Worm (Caenorhabditis elegans) whole organism, L4 larva: ENCODE results near the gene C15H9.2.

ENCODE experiments used
- D1046.2 ChIP-seq: fragments of 200-800 bp; sonication (Bioruptor generic); IDR thresholded peaks from 2 replicates; pipeline ENCODE4 v1.3.6; 2022; ENCODE audit warnings: missing genetic modification characterization, missing compliant biosample characterization
- F10B5.3 ChIP-seq: sonication (generic microtip); optimal IDR thresholded peaks from 2 replicates; lab custom pipeline; 2016; ENCODE audit warnings: mild to moderate bottlenecking, missing genetic modification characterization, missing compliant biosample characterization
- F26F4.8 ChIP-seq: fragments of 200-800 bp; sonication (Bioruptor generic); conservative IDR thresholded peaks from 2 replicates; pipeline ENCODE4 v1.3.6; 2022; ENCODE audit warnings: missing genetic modification characterization, missing compliant biosample characterization
- F37D6.2 ChIP-seq: sonication (generic microtip); optimal IDR thresholded peaks from 2 replicates; lab custom pipeline; 2016; ENCODE audit warnings: mild to moderate bottlenecking, missing genetic modification characterization, missing compliant biosample characterization
- T20F7.1 ChIP-seq: fragments of 200-800 bp; sonication (Bioruptor generic); optimal IDR thresholded peaks from 2 replicates; lab custom pipeline; 2018; ENCODE audit warnings: mild to moderate bottlenecking, missing genetic modification characterization, missing compliant biosample characterization
- Y75B8A.6 ChIP-seq: fragments of 200-800 bp; sonication (Bioruptor generic); IDR thresholded peaks from 2 replicates; pipeline ENCODE4 v1.3.6; 2022; ENCODE audit warnings: missing genetic modification reagents, missing genetic modification characterization, missing compliant biosample characterization
- arid-1 ChIP-seq: fragments of 200-800 bp; sonication (Bioruptor generic); conservative IDR thresholded peaks from 2 replicates; pipeline ENCODE4 v1.3.6; 2022; ENCODE audit warnings: missing genetic modification reagents, missing genetic modification characterization, missing compliant biosample characterization
- attf-4 ChIP-seq: sonication (generic microtip); optimal IDR thresholded peaks from 3 replicates; lab custom pipeline; 2017; ENCODE audit warnings: missing biosample characterization, missing genetic modification characterization
- ceh-20 ChIP-seq: fragments of 200-800 bp; sonication (Bioruptor generic); IDR thresholded peaks from 2 replicates; pipeline ENCODE4 v1.3.6; 2022; ENCODE audit warnings: missing genetic modification reagents, missing genetic modification characterization, missing compliant biosample characterization
- ceh-28 ChIP-seq: fragments of 150-350 bp; optimal IDR thresholded peaks from 2 replicates; lab custom pipeline; 2014; ENCODE audit warnings: missing biosample characterization, missing genetic modification reagents, missing genetic modification characterization
- ceh-32 ChIP-seq: sonication (generic microtip); optimal IDR thresholded peaks from 2 replicates; lab custom pipeline; 2016; ENCODE audit warnings: mild to moderate bottlenecking, missing genetic modification characterization, missing compliant biosample characterization; ENCODE audit not compliant: poor library complexity
- ceh-82 ChIP-seq: sonication (generic microtip); optimal IDR thresholded peaks from 2 replicates; lab custom pipeline; 2017; ENCODE audit warnings: missing biosample characterization, missing genetic modification characterization
- ces-1 ChIP-seq: fragments of 150-350 bp; sonication (generic microtip); optimal IDR thresholded peaks from 4 replicates; lab custom pipeline; 2014; ENCODE audit warnings: missing biosample characterization, missing genetic modification reagents, missing genetic modification characterization
- daf-8 ChIP-seq: fragments of 200-800 bp; sonication (Bioruptor generic); IDR thresholded peaks from 2 replicates; pipeline ENCODE4 v1.3.6; 2022; ENCODE audit warnings: missing genetic modification characterization, missing compliant biosample characterization
- dmd-8 ChIP-seq: fragments of 200-800 bp; sonication (Bioruptor generic); IDR thresholded peaks from 2 replicates; pipeline ENCODE4 v1.3.6; 2022; ENCODE audit warnings: missing genetic modification characterization, missing compliant biosample characterization
- dpl-1 ChIP-seq: fragments of 150-350 bp; optimal IDR thresholded peaks from 2 replicates; lab custom pipeline; 2014; ENCODE audit warnings: missing biosample characterization, missing genetic modification reagents, missing genetic modification characterization
- duxl-1 ChIP-seq: sonication (generic microtip); optimal IDR thresholded peaks from 2 replicates; lab custom pipeline; 2016; ENCODE audit warnings: mild to moderate bottlenecking, missing genetic modification characterization, moderate library complexity, missing compliant biosample characterization; ENCODE audit not compliant: poor library complexity
- egl-27 ChIP-seq: sonication (generic microtip); optimal IDR thresholded peaks from 3 replicates; lab custom pipeline; 2017; ENCODE audit warnings: missing biosample characterization, missing genetic modification reagents, missing genetic modification characterization
- egl-43 ChIP-seq: fragments of 200-800 bp; sonication (Bioruptor generic); IDR thresholded peaks from 2 replicates; pipeline ENCODE4 v1.3.6; 2022; ENCODE audit warnings: missing genetic modification reagents, missing genetic modification characterization, missing compliant biosample characterization
- gei-8 ChIP-seq: fragments of 200-800 bp; sonication (Bioruptor generic); optimal IDR thresholded peaks from 2 replicates; lab custom pipeline; 2018; ENCODE audit warnings: mild to moderate bottlenecking, missing genetic modification characterization, missing compliant biosample characterization
- hif-1 ChIP-seq, 2 experiments: sonication (generic microtip); optimal IDR thresholded peaks; 2 replicates each; lab custom pipeline; 2016 to 2017; ENCODE audit warnings: missing compliant biosample characterization in 2 of 2, missing genetic modification characterization in 2 of 2, missing genetic modification reagents in 2 of 2, missing genotype in 2 of 2, mild to moderate bottlenecking in 1 of 2
- hlh-30 ChIP-seq: sonication (generic microtip); optimal IDR thresholded peaks from 2 replicates; lab custom pipeline; 2017; ENCODE audit warnings: antibody characterized with exemption, mild to moderate bottlenecking, missing genetic modification characterization, missing compliant biosample characterization; ENCODE audit not compliant: insufficient read depth
- hmg-1.1 ChIP-seq: fragments of 200-800 bp; sonication (Bioruptor generic); IDR thresholded peaks from 2 replicates; pipeline ENCODE4 v1.3.6; 2022; ENCODE audit warnings: missing genetic modification reagents, missing genetic modification characterization, missing compliant biosample characterization
- jun-1 ChIP-seq: fragments of 150-350 bp; optimal IDR thresholded peaks from 2 replicates; lab custom pipeline; 2014; ENCODE audit warnings: missing biosample characterization, missing genetic modification reagents, missing genetic modification characterization
- lin-15B ChIP-seq: fragments of 150-350 bp; sonication (generic microtip); optimal IDR thresholded peaks from 3 replicates; lab custom pipeline; 2014; ENCODE audit warnings: missing biosample characterization, missing genetic modification characterization
- lin-39 ChIP-seq: fragments of 150-350 bp; optimal IDR thresholded peaks from 2 replicates; lab custom pipeline; 2014; ENCODE audit warnings: missing biosample characterization, missing genetic modification reagents, missing genetic modification characterization
- madf-5 ChIP-seq, 2 experiments: fragments of 200-800 bp; sonication (Bioruptor generic); IDR thresholded peaks; 2 replicates each; pipeline ENCODE4 v1.3.6; 2022; ENCODE audit warnings: missing compliant biosample characterization in 2 of 2, missing genetic modification characterization in 2 of 2
- mdt-29 ChIP-seq: fragments of 200-800 bp; sonication (Bioruptor generic); IDR thresholded peaks from 2 replicates; pipeline ENCODE4 v1.3.6; 2022; ENCODE audit warnings: missing genetic modification reagents, missing genetic modification characterization, missing compliant biosample characterization
- mxl-2 ChIP-seq: fragments of 200-800 bp; sonication (Bioruptor generic); conservative IDR thresholded peaks from 2 replicates; pipeline ENCODE4 v1.3.6; 2022; ENCODE audit warnings: missing genetic modification reagents, missing genetic modification characterization, missing compliant biosample characterization
- nhr-10 ChIP-seq: fragments of 150-350 bp; optimal IDR thresholded peaks from 2 replicates; lab custom pipeline; 2014; ENCODE audit warnings: missing biosample characterization, missing genetic modification characterization
- nhr-102 ChIP-seq: sonication (generic microtip); optimal IDR thresholded peaks from 2 replicates; lab custom pipeline; 2016; ENCODE audit warnings: mild to moderate bottlenecking, missing genetic modification characterization, moderate library complexity, missing compliant biosample characterization
- nhr-11 ChIP-seq: fragments of 150-350 bp; optimal IDR thresholded peaks from 2 replicates; lab custom pipeline; 2014; ENCODE audit warnings: missing biosample characterization, missing genetic modification characterization
- nhr-41 ChIP-seq: fragments of 200-800 bp; sonication (Bioruptor generic); IDR thresholded peaks from 2 replicates; pipeline ENCODE4 v1.3.6; 2022; ENCODE audit warnings: missing genetic modification reagents, missing genetic modification characterization, missing compliant biosample characterization
- nhr-42 ChIP-seq: fragments of 200-800 bp; sonication (Bioruptor generic); IDR thresholded peaks from 2 replicates; pipeline ENCODE4 v1.3.6; 2022; ENCODE audit warnings: missing genetic modification characterization, missing compliant biosample characterization
- nhr-48 ChIP-seq: sonication (generic microtip); optimal IDR thresholded peaks from 2 replicates; lab custom pipeline; 2016; ENCODE audit warnings: mild to moderate bottlenecking, missing genetic modification characterization, missing compliant biosample characterization
- nhr-76 ChIP-seq: fragments of 150-350 bp; optimal IDR thresholded peaks from 2 replicates; lab custom pipeline; 2014; ENCODE audit warnings: missing biosample characterization, missing genetic modification characterization
- pha-4 ChIP-seq, 2 experiments: fragments of 150-350 bp in 1 of 2; fragments of 200-800 bp in 1 of 2; sonication (Bioruptor generic) in 1 of 2; IDR thresholded peaks in 1 of 2; optimal IDR thresholded peaks in 1 of 2; 2 replicates each; pipeline versions ENCODE4 v1.3.6 to Lab custom; 2014 to 2022; ENCODE audit warnings: missing genetic modification characterization in 2 of 2, missing genetic modification reagents in 2 of 2, missing biosample characterization in 1 of 2, missing compliant biosample characterization in 1 of 2
- php-3 ChIP-seq: fragments of 200-800 bp; sonication (Bioruptor generic); IDR thresholded peaks from 2 replicates; pipeline ENCODE4 v1.3.6; 2022; ENCODE audit warnings: missing genetic modification reagents, missing genetic modification characterization, missing compliant biosample characterization
- pqm-1 ChIP-seq: sonication (generic microtip); optimal IDR thresholded peaks from 2 replicates; lab custom pipeline; 2017; ENCODE audit warnings: missing biosample characterization, missing genetic modification characterization
- sdz-12 ChIP-seq: fragments of 200-800 bp; sonication (Bioruptor generic); optimal IDR thresholded peaks from 2 replicates; lab custom pipeline; 2018; ENCODE audit warnings: mild to moderate bottlenecking, missing genetic modification characterization, missing compliant biosample characterization
- skn-1 ChIP-seq: fragments of 150-350 bp; optimal IDR thresholded peaks from 2 replicates; lab custom pipeline; 2014; ENCODE audit warnings: missing biosample characterization, missing genetic modification characterization
- snpc-1.2 ChIP-seq: fragments of 200-800 bp; sonication (Bioruptor generic); IDR thresholded peaks from 2 replicates; pipeline ENCODE4 v1.3.6; 2022; ENCODE audit warnings: missing genetic modification reagents, missing genetic modification characterization, missing compliant biosample characterization
- spr-1 ChIP-seq: sonication (generic microtip); optimal IDR thresholded peaks from 2 replicates; lab custom pipeline; 2016; ENCODE audit warnings: mild to moderate bottlenecking, missing genetic modification characterization, missing compliant biosample characterization
- spr-3 ChIP-seq: fragments of 200-800 bp; sonication (Bioruptor generic); optimal IDR thresholded peaks from 2 replicates; lab custom pipeline; 2018; ENCODE audit warnings: mild to moderate bottlenecking, missing genetic modification characterization, missing compliant biosample characterization
- tag-97 ChIP-seq: fragments of 200-800 bp; sonication (Bioruptor generic); IDR thresholded peaks from 2 replicates; pipeline ENCODE4 v1.3.6; 2022; ENCODE audit warnings: missing genetic modification characterization, missing compliant biosample characterization
- unc-130 ChIP-seq: sonication (generic microtip); optimal IDR thresholded peaks from 2 replicates; lab custom pipeline; 2016; ENCODE audit warnings: missing genetic modification reagents, missing genetic modification characterization, missing compliant biosample characterization
- unc-39 ChIP-seq: sonication (generic microtip); optimal IDR thresholded peaks from 2 replicates; lab custom pipeline; 2017; ENCODE audit warnings: missing biosample characterization, missing genetic modification characterization
- vab-7 ChIP-seq: fragments of 200-800 bp; sonication (Bioruptor generic); IDR thresholded peaks from 2 replicates; pipeline ENCODE4 v1.3.6; 2022; ENCODE audit warnings: missing genetic modification reagents, missing genetic modification characterization, missing compliant biosample characterization
- zag-1 ChIP-seq: fragments of 150-350 bp; optimal IDR thresholded peaks from 2 replicates; lab custom pipeline; 2014; ENCODE audit warnings: missing biosample characterization, missing genetic modification characterization
- zfp-2 ChIP-seq: sonication (generic microtip); optimal IDR thresholded peaks from 2 replicates; lab custom pipeline; 2016; ENCODE audit warnings: mild to moderate bottlenecking, missing genetic modification characterization, missing compliant biosample characterization
- ztf-11 ChIP-seq: fragments of 150-350 bp; optimal IDR thresholded peaks from 2 replicates; lab custom pipeline; 2014; ENCODE audit warnings: missing biosample characterization, missing genetic modification characterization
- ztf-7 ChIP-seq: fragments of 150-350 bp; optimal IDR thresholded peaks from 2 replicates; lab custom pipeline; 2014; ENCODE audit warnings: missing biosample characterization, missing genetic modification characterization

The C15H9.2 gene

DNA sequence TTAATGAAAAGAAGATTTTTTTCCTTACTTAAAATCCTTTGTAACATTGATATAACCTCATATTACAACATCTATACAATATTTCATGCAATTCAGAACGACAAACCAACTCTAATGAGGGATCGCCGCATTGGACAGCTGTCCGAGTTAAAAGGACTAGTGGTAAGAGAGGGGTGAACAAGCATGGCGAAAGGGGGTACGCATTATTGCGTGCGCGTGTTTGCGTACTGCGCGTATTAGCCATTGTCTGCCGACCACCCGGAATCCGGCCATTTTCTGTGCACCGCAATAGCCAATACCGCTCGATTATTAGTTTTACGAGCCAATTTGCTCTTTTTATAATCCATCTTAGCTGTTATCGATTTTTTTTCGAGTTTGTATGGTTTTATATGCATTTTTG, 20.8 kb upstream of the C15H9.2 start, which contains the start of gene C15H9.4 (continued):
- TF ChIP-seq hmg-1.1 (GFP tag; lab: Robert Waterston, UW) = peak; percentile 73
- TF ChIP-seq mxl-2 (GFP tag; lab: Robert Waterston, UW) = no peak
- TF ChIP-seq nhr-42 (GFP tag; lab: Robert Waterston, UW) = no peak
- TF ChIP-seq F37D6.2 (tag; lab: Kevin White, UChicago) = no peak
- no peak for TF ChIP-seq attf-4 (tag; lab: Kevin White, UChicago)
- TF ChIP-seq ces-1 (GFP tag; lab: Kevin White, UChicago) = no peak
- TF ChIP-seq ztf-11 = no peak
- no peak for TF ChIP-seq vab-7 (GFP tag; lab: Robert Waterston, UW)
- TF ChIP-seq spr-3 (GFP tag; lab: Kevin White, UChicago) = no peak
- TF ChIP-seq daf-8 (GFP tag; lab: Robert Waterston, UW) = no peak
- TF ChIP-seq F10B5.3 (tag; lab: Kevin White, UChicago) = no peak
- TF ChIP-seq zag-1 (tag; lab: Kevin White, UChicago) = no peak
- TF ChIP-seq dmd-8 (GFP tag; lab: Robert Waterston, UW) = no peak
- no peak for TF ChIP-seq nhr-41 (GFP tag; lab: Robert Waterston, UW)
- TF ChIP-seq unc-130 (GFP tag; lab: Kevin White, UChicago) = no peak
- no peak for TF ChIP-seq mdt-29 (GFP tag; lab: Robert Waterston, UW)
- no peak for TF ChIP-seq ceh-20
- no peak for TF ChIP-seq jun-1 (tag; lab: Kevin White, UChicago)
- TF ChIP-seq duxl-1 = no peak
- TF ChIP-seq hlh-30 = no peak
- no peak for TF ChIP-seq sdz-12
- TF ChIP-seq pha-4 (GFP tag; IDR thresholded peaks at IDR 0.05; lab: Robert Waterston, UW) = no peak
- no peak for TF ChIP-seq pha-4 (tag; optimal IDR thresholded peaks at IDR 0.05; lab: Kevin White, UChicago)
- TF ChIP-seq T20F7.1 (GFP tag; lab: Kevin White, UChicago) = no peak
- TF ChIP-seq skn-1 = no peak
- peak; percentile 4 for TF ChIP-seq nhr-102
- no peak for TF ChIP-seq nhr-48 (tag; lab: Kevin White, UChicago)
- no peak for TF ChIP-seq nhr-76 (tag; lab: Kevin White, UChicago)
- TF ChIP-seq hif-1 (tag; optimal IDR thresholded peaks at IDR 0.05; lab: Kevin White, UChicago) = peak in 1 of 2 experiments; percentile 31
- no peak for TF ChIP-seq ceh-82
- no peak for TF ChIP-seq tag-97 (GFP tag; lab: Robert Waterston, UW)
- no peak for TF ChIP-seq F26F4.8
- TF ChIP-seq ceh-32 (tag; lab: Kevin White, UChicago) = no peak
- no peak for TF ChIP-seq nhr-11 (tag; lab: Kevin White, UChicago)
- no peak for TF ChIP-seq pqm-1
- no peak for TF ChIP-seq D1046.2
- TF ChIP-seq unc-39 (tag; lab: Kevin White, UChicago) = no peak
- TF ChIP-seq arid-1 (GFP tag; lab: Robert Waterston, UW) = peak; percentile 25; the same call in 1 of the 2 replicates
- no peak for TF ChIP-seq madf-5 (GFP tag; IDR thresholded peaks at IDR 0.05; lab: Robert Waterston, UW)
- no peak for TF ChIP-seq ceh-28 (tag; lab: Kevin White, UChicago)
- 0 out of 2 replicates have a peak, but pooled peaks have one; percentile 26 for TF ChIP-seq php-3
- TF ChIP-seq zfp-2 (tag; lab: Kevin White, UChicago) = no peak
- TF ChIP-seq lin-39 (tag; lab: Kevin White, UChicago) = no peak
- no peak for TF ChIP-seq lin-15B (tag; lab: Kevin White, UChicago)
- no peak for TF ChIP-seq Y75B8A.6
- TF ChIP-seq snpc-1.2 (GFP tag; lab: Robert Waterston, UW) = no peak
- 0 out of 2 replicates have a peak, but pooled peaks have one; percentile 17 for TF ChIP-seq egl-43
- no peak for TF ChIP-seq gei-8 (GFP tag; lab: Kevin White, UChicago)
- no peak for TF ChIP-seq ztf-7
- no peak for TF ChIP-seq egl-27 (tag; lab: Kevin White, UChicago)
- no peak for TF ChIP-seq spr-1 (tag; lab: Kevin White, UChicago)
- no peak for TF ChIP-seq nhr-10 (tag; lab: Kevin White, UChicago)
- no peak for TF ChIP-seq dpl-1
